Worm (Caenorhabditis elegans) whole organism, L2 larva: Measurements from ENCODE around the gene C47E12.3.

Experiments used
- ceh-16 ChIP-seq: fragments of 150-350 bp; optimal IDR thresholded peaks from 2 replicates; lab custom pipeline; 2014; ENCODE audit warnings: missing biosample characterization, missing genetic modification characterization
- ceh-82 ChIP-seq: fragments of 150-350 bp; optimal IDR thresholded peaks from 2 replicates; lab custom pipeline; 2014; ENCODE audit warnings: missing biosample characterization, missing genetic modification characterization
- elt-3 ChIP-seq: sonication (generic microtip); optimal IDR thresholded peaks from 2 replicates; lab custom pipeline; 2017; ENCODE audit warnings: missing biosample characterization, missing genetic modification characterization
- nhr-237 ChIP-seq: fragments of 150-350 bp; optimal IDR thresholded peaks from 2 replicates; lab custom pipeline; 2014; ENCODE audit warnings: missing biosample characterization, missing genetic modification characterization
- nhr-77 ChIP-seq: fragments of 150-350 bp; optimal IDR thresholded peaks from 2 replicates; lab custom pipeline; 2014; ENCODE audit warnings: missing biosample characterization, missing genetic modification characterization
- peb-1 ChIP-seq: fragments of 150-350 bp; optimal IDR thresholded peaks from 2 replicates; lab custom pipeline; 2014; ENCODE audit warnings: missing biosample characterization, missing genetic modification characterization
- snpc-4 ChIP-seq: fragments of 150-350 bp; optimal IDR thresholded peaks from 2 replicates; lab custom pipeline; 2014; ENCODE audit warnings: missing biosample characterization, missing genetic modification characterization
- unc-39 ChIP-seq: fragments of 150-350 bp; optimal IDR thresholded peaks from 2 replicates; lab custom pipeline; 2014; ENCODE audit warnings: missing biosample characterization, missing genetic modification characterization
- unc-55 ChIP-seq: fragments of 150-350 bp; sonication (generic microtip); optimal IDR thresholded peaks from 3 replicates; lab custom pipeline; 2014; ENCODE audit warnings: missing biosample characterization, missing genetic modification reagents, missing genetic modification characterization
- unc-62 ChIP-seq: fragments of 150-350 bp; optimal IDR thresholded peaks from 2 replicates; lab custom pipeline; 2014; ENCODE audit warnings: missing biosample characterization, missing genetic modification reagents, missing genetic modification characterization

DNA sequence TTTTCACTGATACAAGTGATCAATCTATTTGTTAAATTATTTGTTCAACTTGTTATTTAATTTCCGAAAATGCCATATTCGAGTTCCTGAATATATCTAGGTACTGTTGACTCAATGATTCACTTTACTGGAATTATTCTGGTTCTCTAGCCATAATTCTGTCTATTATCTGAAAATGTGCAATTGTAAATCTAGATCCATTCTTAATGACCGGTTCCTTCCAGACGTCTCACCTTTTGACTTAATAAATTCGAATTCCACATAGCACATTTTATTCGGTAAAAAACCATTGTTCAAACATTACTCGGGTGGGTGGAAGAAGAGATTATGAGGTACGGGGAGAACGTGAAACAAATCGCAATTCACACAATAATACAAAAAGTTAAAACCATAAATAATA is 12.2 kb downstream of the C47E12.3 start:
- TF ChIP-seq unc-39 (tag; lab: Kevin White, UChicago) (no peak), unc-62 (GFP tag; lab: Kevin White, UChicago) (no peak), ceh-82 (no peak), nhr-237 (tag; lab: Kevin White, UChicago) (no peak), snpc-4 (tag; lab: Kevin White, UChicago) (no peak), elt-3 (tag; lab: Kevin White, UChicago) (no peak), nhr-77 (no peak), unc-55 (GFP tag; lab: Kevin White, UChicago) (no peak), peb-1 (no peak), ceh-16 (tag; lab: Kevin White, UChicago) (no peak)
